Fruit fly (Drosophila melanogaster) whole organism, pupa: Measurements from ENCODE around the gene SclA.

Experiments used
- CG12605 ChIP-seq: fragments of 200-800 bp; sonication (Bioruptor generic); IDR thresholded peaks from 2 replicates; pipeline ENCODE4 v1.3.6; 2022; ENCODE audit warnings: missing biosample characterization, missing genetic modification characterization
- CG15710 ChIP-seq: fragments of 200-800 bp; sonication (Bioruptor generic); optimal IDR thresholded peaks from 2 replicates; lab custom pipeline; 2018; ENCODE audit warnings: missing biosample characterization, mild to moderate bottlenecking, missing genetic modification characterization, moderate library complexity
- CG34367 ChIP-seq: fragments of 200-800 bp; sonication (Bioruptor generic); optimal IDR thresholded peaks from 2 replicates; lab custom pipeline; 2018; ENCODE audit warnings: missing biosample characterization, mild to moderate bottlenecking, missing genetic modification characterization
- Ets98B ChIP-seq: fragments of 200-800 bp; sonication (Bioruptor generic); IDR thresholded peaks from 2 replicates; pipeline ENCODE4 v1.3.6; 2022; ENCODE audit warnings: missing biosample characterization, missing genetic modification characterization
- Pif1A ChIP-seq: fragments of 200-800 bp; sonication (Bioruptor generic); optimal IDR thresholded peaks from 3 replicates; lab custom pipeline; 2016; ENCODE audit warnings: missing biosample characterization, missing genetic modification characterization
- Snoo ChIP-seq: fragments of 200-800 bp; sonication (Bioruptor generic); optimal IDR thresholded peaks from 3 replicates; lab custom pipeline; 2017; ENCODE audit warnings: missing biosample characterization, mild to moderate bottlenecking, missing genetic modification characterization, inconsistent platforms

DNA sequence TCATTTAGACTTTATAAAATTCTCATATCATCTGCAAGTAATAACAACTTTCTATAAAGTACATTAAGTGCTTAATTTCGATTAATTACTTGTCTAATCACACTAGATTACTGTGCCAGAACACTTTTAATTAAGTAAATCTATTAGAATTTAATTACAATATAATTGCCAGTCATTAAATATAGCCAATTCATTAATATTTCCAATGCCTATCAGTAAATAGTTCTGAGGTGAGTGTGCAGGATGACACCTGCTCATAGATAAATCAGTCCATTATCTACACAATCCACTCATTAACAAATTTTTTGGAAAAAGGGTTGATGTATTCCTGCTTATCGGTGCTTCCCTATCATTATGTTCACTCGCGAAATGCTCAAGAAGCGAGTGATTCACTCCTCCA is 46.9 kb downstream of the SclA start:
- TF ChIP-seq CG15710 (tag; lab: Kevin White, UChicago) (no peak), CG34367 (no peak), Pif1A (GFP tag; lab: Kevin White, UChicago) (no peak), Snoo (tag; lab: Kevin White, UChicago) (no peak), CG12605 (GFP tag; lab: Robert Waterston, UW) (no peak), Ets98B (GFP tag; lab: Robert Waterston, UW) (no peak)
